Fruit fly (Drosophila melanogaster) whole organism, embryonic: ENCODE data around the gene SdhC.

Experiments used
- CG2712 ChIP-seq: fragments of 200-800 bp; optimal IDR thresholded peaks from 3 replicates; lab custom pipeline; 2019; ENCODE audit warnings: missing biosample characterization, mild to moderate bottlenecking, missing genetic modification characterization, moderate library complexity
- Rfx ChIP-seq: fragments of 200-800 bp; sonication (Bioruptor generic); IDR thresholded peaks from 2 replicates; pipeline ENCODE4 v1.3.6; 2022; ENCODE audit warnings: missing biosample characterization, missing genetic modification characterization
- br ChIP-seq: fragments of >200 bp; optimal IDR thresholded peaks from 2 replicates; lab custom pipeline; 2017
- nerfin-1 ChIP-seq: fragments of 200-800 bp; sonication (Bioruptor generic); optimal IDR thresholded peaks from 3 replicates; lab custom pipeline; 2019; ENCODE audit warnings: missing biosample characterization, mild to moderate bottlenecking, missing genetic modification characterization, moderate library complexity
- schlank ChIP-seq: fragments of 200-800 bp; sonication (Bioruptor generic); optimal IDR thresholded peaks from 2 replicates; lab custom pipeline; 2018; ENCODE audit warnings: missing biosample characterization, mild to moderate bottlenecking, missing genetic modification characterization
- sug ChIP-seq: fragments of 200-800 bp; optimal IDR thresholded peaks from 2 replicates; lab custom pipeline; 2019; ENCODE audit warnings: missing biosample characterization, mild to moderate bottlenecking, missing genetic modification characterization, moderate library complexity

- TF ChIP-seq Rfx (GFP tag; lab: Robert Waterston, UW) (no peak), br (lab: Kevin White, UChicago) (no peak), schlank (tag; lab: Kevin White, UChicago) (no peak), sug (tag; lab: Kevin White, UChicago) (no peak), nerfin-1 (tag; lab: Kevin White, UChicago) (no peak), CG2712 (tag; lab: Kevin White, UChicago) (no peak)
These were observed 44.8 kb upstream of the SdhC start for dm6 chr3R:11254382-11254953.
